Worm (Caenorhabditis elegans) whole organism, dauer: Measurements from ENCODE around the gene prp-9.

Experiments used
- unc-62 ChIP-seq: sonication (generic microtip); optimal IDR thresholded peaks from 2 replicates; lab custom pipeline; 2017; ENCODE audit warnings: missing biosample characterization, missing genetic modification reagents, missing genetic modification characterization

The prp-9 gene

ce11 chrII:8494228-8494717, 30.9 kb downstream of the prp-9 start, which contains the start of gene M05D6.9:
Gene M05D6.9, plus strand, starts transcription at chrII:8494278.
- no peak for TF ChIP-seq unc-62

ce11 chrII:8488123-8488522, 37.1 kb downstream of the prp-9 start:
- TF ChIP-seq unc-62 = no peak

- no peak for TF ChIP-seq unc-62
Observed at ce11 chrII:8485603-8486002, 39.6 kb downstream of the prp-9 start, which contains the start of gene gbh-2. Gene gbh-2, plus strand, starts transcription at chrII:8485879.

ce11 chrII:8484546-8484945, 40.6 kb downstream of the prp-9 start:
- no peak for TF ChIP-seq unc-62

- TF ChIP-seq unc-62 = no peak
Observed at ce11 chrII:8483793-8484186, 41.4 kb downstream of the prp-9 start, which contains the start of gene taap-1. Gene taap-1, minus strand, starts transcription at chrII:8483871.

- no peak for TF ChIP-seq unc-62
Observed at ce11 chrII:8483124-8483792, 41.9 kb downstream of the prp-9 start.

ce11 chrII:8481731-8482253, 43.4 kb downstream of the prp-9 start, which contains the start of gene M05D6.5:
Gene M05D6.5, minus strand, starts transcription at chrII:8482203.
- TF ChIP-seq unc-62 = no peak

ce11 chrII:8481033-8481708, 44.0 kb downstream of the prp-9 start:
- TF ChIP-seq unc-62 = no peak

DNA sequence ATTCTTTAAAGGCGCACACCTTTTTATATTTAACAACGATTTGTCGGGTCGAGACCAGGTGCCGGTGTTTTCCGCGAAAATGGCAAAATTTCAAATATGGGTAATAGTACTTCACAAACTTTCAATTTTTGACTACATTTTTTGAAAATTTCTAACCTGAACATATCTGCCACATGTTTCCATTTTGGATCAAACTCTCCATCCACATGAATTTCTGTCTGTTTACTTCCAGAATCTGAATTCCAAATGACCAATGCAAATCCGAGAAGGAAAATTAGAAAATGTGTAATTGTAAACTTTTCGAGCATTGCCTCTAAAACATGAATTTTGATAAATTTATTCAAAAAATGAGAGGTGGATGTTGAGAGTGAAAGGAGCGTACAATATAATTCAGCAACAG, 45.0 kb downstream of the prp-9 start, which contains the start of gene lact-4:
Gene lact-4, minus strand, starts transcription at position 313 of the 400 bp plus-strand sequence.
- TF ChIP-seq unc-62 = no peak

- TF ChIP-seq unc-62 = no peak
Observed at ce11 chrII:8479337-8479736, 45.9 kb downstream of the prp-9 start.

DNA sequence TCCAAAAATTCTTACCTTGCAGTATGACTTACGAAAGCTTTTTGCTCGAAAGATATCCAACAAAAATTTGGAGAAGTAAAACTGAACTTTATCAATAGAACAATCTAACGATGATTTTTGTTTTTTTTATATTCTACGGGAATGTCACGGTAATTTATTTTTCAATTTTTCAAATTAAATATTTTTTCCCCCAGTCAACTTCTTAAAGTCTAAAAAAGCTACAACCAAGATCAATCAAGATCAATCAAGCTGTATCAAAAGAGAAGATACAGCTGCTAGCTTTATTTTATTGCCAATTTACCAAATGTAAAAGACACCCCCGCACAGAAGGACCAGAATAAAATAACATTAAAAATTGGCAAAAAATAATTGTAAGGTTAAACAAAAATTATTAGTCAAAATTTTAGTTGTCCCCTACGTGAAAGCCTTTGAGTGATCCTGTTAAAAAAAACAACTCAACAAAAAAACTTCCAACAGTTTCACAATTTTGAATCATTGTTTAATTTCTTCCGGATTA, 49.8 kb downstream of the prp-9 start, which contains the start of the genes M05D6.1 and M05D6.3:
Gene M05D6.1, minus strand, starts transcription at position 101 of the 517 bp plus-strand sequence.
Gene M05D6.3, plus strand, starts transcription at position 467 of the 517 bp plus-strand sequence.
- no peak for TF ChIP-seq unc-62
